Worm (Caenorhabditis elegans) whole organism, late embryonic: ENCODE data around the gene xbx-5.

Source experiments
- C38D4.7 ChIP-seq: fragments of 200-800 bp; sonication (Bioruptor generic); optimal IDR thresholded peaks from 2 replicates; lab custom pipeline; 2018; ENCODE audit warnings: mild to moderate bottlenecking, missing genetic modification characterization, moderate library complexity, missing compliant biosample characterization
- F13H6.1 ChIP-seq: sonication (generic microtip); optimal IDR thresholded peaks from 2 replicates; lab custom pipeline; 2016; ENCODE audit warnings: missing genetic modification characterization, missing compliant biosample characterization
- T23F11.4 ChIP-seq: fragments of 200-800 bp; sonication (Bioruptor generic); optimal IDR thresholded peaks from 2 replicates; lab custom pipeline; 2018; ENCODE audit warnings: mild to moderate bottlenecking, missing genetic modification characterization, missing compliant biosample characterization
- ama-1 ChIP-seq: fragments of 150-350 bp; optimal IDR thresholded peaks from 2 replicates; lab custom pipeline; 2014
- ceh-14 ChIP-seq: sonication (generic microtip); optimal IDR thresholded peaks from 2 replicates; lab custom pipeline; 2016; ENCODE audit warnings: missing genotype, missing genetic modification characterization, missing compliant biosample characterization
- ceh-18 ChIP-seq: sonication (generic microtip); optimal IDR thresholded peaks from 2 replicates; lab custom pipeline; 2016; ENCODE audit warnings: missing genetic modification characterization, missing compliant biosample characterization
- ceh-22 ChIP-seq: sonication (generic microtip); optimal IDR thresholded peaks from 2 replicates; lab custom pipeline; 2017; ENCODE audit warnings: missing biosample characterization, missing genetic modification characterization
- ceh-30 ChIP-seq: fragments of 150-350 bp; optimal IDR thresholded peaks from 2 replicates; lab custom pipeline; 2014; ENCODE audit warnings: missing biosample characterization, missing genetic modification characterization
- ceh-31 ChIP-seq: sonication (generic microtip); optimal IDR thresholded peaks from 2 replicates; lab custom pipeline; 2016; ENCODE audit warnings: missing genetic modification characterization, missing compliant biosample characterization
- ceh-48 ChIP-seq: sonication (generic microtip); optimal IDR thresholded peaks from 2 replicates; lab custom pipeline; 2016; ENCODE audit warnings: missing genetic modification characterization, inconsistent platforms, missing compliant biosample characterization
- ceh-9 ChIP-seq: sonication (generic microtip); optimal IDR thresholded peaks from 2 replicates; lab custom pipeline; 2016; ENCODE audit warnings: mild to moderate bottlenecking, missing genetic modification characterization, inconsistent platforms, missing compliant biosample characterization
- elt-2 ChIP-seq: sonication (generic microtip); optimal IDR thresholded peaks from 2 replicates; lab custom pipeline; 2016; ENCODE audit warnings: missing genetic modification reagents, missing genetic modification characterization, missing compliant biosample characterization
- elt-4 ChIP-seq: sonication (generic microtip); optimal IDR thresholded peaks from 2 replicates; lab custom pipeline; 2016; ENCODE audit warnings: missing genetic modification characterization, missing compliant biosample characterization
- ets-4 ChIP-seq: sonication (generic microtip); optimal IDR thresholded peaks from 2 replicates; lab custom pipeline; 2016; ENCODE audit warnings: missing genetic modification characterization, missing compliant biosample characterization
- fax-1 ChIP-seq: sonication (generic microtip); optimal IDR thresholded peaks from 2 replicates; lab custom pipeline; 2016; ENCODE audit warnings: missing genotype, missing genetic modification characterization, missing compliant biosample characterization
- fkh-6 ChIP-seq: sonication (generic microtip); optimal IDR thresholded peaks from 2 replicates; lab custom pipeline; 2016; ENCODE audit warnings: missing genetic modification characterization, missing compliant biosample characterization
- gmeb-2 ChIP-seq: sonication (generic microtip); optimal IDR thresholded peaks from 2 replicates; lab custom pipeline; 2016; ENCODE audit warnings: missing genetic modification characterization, inconsistent platforms, missing compliant biosample characterization
- hlh-15 ChIP-seq: sonication (generic microtip); optimal IDR thresholded peaks from 2 replicates; lab custom pipeline; 2016; ENCODE audit warnings: missing genetic modification characterization, missing compliant biosample characterization
- hlh-30 ChIP-seq: sonication (generic microtip); optimal IDR thresholded peaks from 2 replicates; lab custom pipeline; 2017; ENCODE audit warnings: antibody characterized with exemption, missing genetic modification characterization, missing compliant biosample characterization; ENCODE audit not compliant: insufficient read depth
- hlh-8 ChIP-seq: sonication (generic microtip); optimal IDR thresholded peaks from 2 replicates; lab custom pipeline; 2016; ENCODE audit warnings: missing genotype, missing genetic modification characterization, missing compliant biosample characterization
- lin-11 ChIP-seq: fragments of 200-800 bp; sonication (Bioruptor generic); optimal IDR thresholded peaks from 2 replicates; lab custom pipeline; 2018; ENCODE audit warnings: mild to moderate bottlenecking, missing genetic modification characterization, missing compliant biosample characterization
- nhr-11 ChIP-seq: fragments of 150-350 bp; optimal IDR thresholded peaks from 2 replicates; lab custom pipeline; 2014; ENCODE audit warnings: missing biosample characterization, missing genetic modification characterization
- nhr-232 ChIP-seq: sonication (generic microtip); optimal IDR thresholded peaks from 2 replicates; lab custom pipeline; 2016; ENCODE audit warnings: missing genetic modification characterization, missing compliant biosample characterization
- odd-2 ChIP-seq: sonication (generic microtip); optimal IDR thresholded peaks from 2 replicates; lab custom pipeline; 2017; ENCODE audit warnings: antibody characterized with exemption, mild to moderate bottlenecking, missing genetic modification characterization, missing compliant biosample characterization
- pag-3 ChIP-seq: sonication (generic microtip); optimal IDR thresholded peaks from 2 replicates; lab custom pipeline; 2016; ENCODE audit warnings: missing compliant biosample characterization, missing genetic modification characterization, borderline replicate concordance
- pax-1 ChIP-seq: fragments of 150-350 bp; optimal IDR thresholded peaks from 2 replicates; lab custom pipeline; 2014; ENCODE audit warnings: missing biosample characterization, missing genetic modification characterization
- pha-2 ChIP-seq: sonication (generic microtip); optimal IDR thresholded peaks from 2 replicates; lab custom pipeline; 2017; ENCODE audit warnings: mild to moderate bottlenecking, missing genetic modification characterization, missing compliant biosample characterization
- pqm-1 ChIP-seq: sonication (generic microtip); optimal IDR thresholded peaks from 2 replicates; lab custom pipeline; 2016; ENCODE audit warnings: missing genetic modification characterization, missing compliant biosample characterization
- pros-1 ChIP-seq: fragments of 150-350 bp; optimal IDR thresholded peaks from 2 replicates; lab custom pipeline; 2014; ENCODE audit warnings: missing biosample characterization, missing genetic modification reagents, missing genetic modification characterization
- ref-2 ChIP-seq: sonication (generic microtip); optimal IDR thresholded peaks from 2 replicates; lab custom pipeline; 2016; ENCODE audit warnings: missing genetic modification characterization, missing compliant biosample characterization
- sdc-2 ChIP-seq: sonication (generic microtip); optimal IDR thresholded peaks from 2 replicates; lab custom pipeline; 2016; ENCODE audit warnings: missing genotype, missing genetic modification characterization, missing compliant biosample characterization
- tbx-7 ChIP-seq: sonication (generic microtip); optimal IDR thresholded peaks from 2 replicates; lab custom pipeline; 2016; ENCODE audit warnings: missing genotype, missing genetic modification characterization, missing compliant biosample characterization
- unc-42 ChIP-seq: sonication (generic microtip); optimal IDR thresholded peaks from 2 replicates; lab custom pipeline; 2016; ENCODE audit warnings: missing genotype, missing genetic modification characterization, missing compliant biosample characterization
- unc-55 ChIP-seq: sonication (generic microtip); optimal IDR thresholded peaks from 2 replicates; lab custom pipeline; 2017; ENCODE audit warnings: missing biosample characterization, missing genetic modification reagents, missing genetic modification characterization
- unc-86 ChIP-seq: sonication (generic microtip); optimal IDR thresholded peaks from 2 replicates; lab custom pipeline; 2016; ENCODE audit warnings: missing genetic modification characterization, missing compliant biosample characterization
- ztf-16 ChIP-seq: sonication (generic microtip); optimal IDR thresholded peaks from 2 replicates; lab custom pipeline; 2017; ENCODE audit warnings: missing genetic modification characterization, missing compliant biosample characterization

Gene xbx-5

DNA sequence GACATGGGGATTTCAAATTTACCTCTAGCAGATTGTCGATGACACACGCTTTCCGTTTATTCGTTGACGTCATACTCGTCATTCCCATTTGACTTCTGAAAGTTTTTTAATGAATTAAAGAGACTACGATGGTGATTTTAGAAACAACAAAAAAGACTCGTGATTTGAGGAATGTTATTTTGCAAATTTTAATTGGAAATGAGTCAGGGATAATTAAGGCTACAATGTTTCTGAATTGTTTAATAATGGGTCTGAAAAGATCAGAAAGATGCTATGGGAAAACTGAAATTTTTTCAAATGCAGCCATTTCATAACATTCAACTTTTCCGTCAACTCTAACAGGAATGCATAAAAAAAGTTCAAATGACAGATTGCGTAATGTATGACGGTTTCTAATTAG lies 38.8 kb downstream of the xbx-5 start, which contains the start of gene C44F1.1:
C44F1.1 (minus strand) TSS at position 101 of the 400 bp plus-strand sequence.
- TF ChIP-seq C38D4.7 (GFP tag; lab: Kevin White, UChicago): no peak
- no peak for TF ChIP-seq nhr-11 (tag; lab: Kevin White, UChicago)
- TF ChIP-seq ets-4 (tag; lab: Kevin White, UChicago): no peak
- TF ChIP-seq elt-4 (tag; lab: Kevin White, UChicago): no peak
- TF ChIP-seq ama-1 (lab: Kevin White, UChicago): no peak
- TF ChIP-seq elt-2 (tag; lab: Kevin White, UChicago): no peak
- TF ChIP-seq ceh-18 (tag; lab: Kevin White, UChicago): no peak
- TF ChIP-seq odd-2 (tag; lab: Kevin White, UChicago): no peak
- TF ChIP-seq hlh-30: no peak

DNA sequence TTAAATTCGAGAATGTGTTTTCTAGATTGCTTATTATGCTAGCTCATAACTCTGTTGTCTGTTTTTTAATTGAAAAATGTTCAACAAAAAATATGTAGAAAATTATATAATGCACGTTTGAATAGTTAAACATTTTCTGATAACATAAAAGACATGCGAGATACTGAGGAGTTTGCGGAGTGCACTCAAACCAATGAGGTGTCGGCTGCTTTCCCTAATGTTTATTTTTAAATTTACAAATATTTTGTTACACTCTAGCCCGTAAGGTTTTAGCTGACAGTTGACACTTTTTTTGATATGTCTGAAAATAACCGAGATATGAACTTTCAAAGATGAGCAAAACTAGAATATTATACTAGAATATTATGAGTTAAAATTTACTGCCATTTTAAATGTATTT lies 39.7 kb downstream of the xbx-5 start:
- TF ChIP-seq ceh-22 (tag; lab: Kevin White, UChicago): no peak
- no peak for TF ChIP-seq F13H6.1 (tag; lab: Kevin White, UChicago)
- TF ChIP-seq nhr-232 (tag; lab: Kevin White, UChicago): no peak
- TF ChIP-seq unc-86 (tag; lab: Kevin White, UChicago): no peak
- no peak for TF ChIP-seq fax-1
- TF ChIP-seq pqm-1: no peak
- no peak for TF ChIP-seq ztf-16 (tag; lab: Kevin White, UChicago)
- TF ChIP-seq tbx-7 (tag; lab: Kevin White, UChicago): no peak
- no peak for TF ChIP-seq odd-2 (tag; lab: Kevin White, UChicago)
- no peak for TF ChIP-seq T23F11.4 (GFP tag; lab: Kevin White, UChicago)
- no peak for TF ChIP-seq pha-2 (tag; lab: Kevin White, UChicago)
- TF ChIP-seq ceh-48: no peak
- TF ChIP-seq sdc-2 (tag; lab: Kevin White, UChicago): no peak
- TF ChIP-seq, all 69 proteins: peak for 0

DNA sequence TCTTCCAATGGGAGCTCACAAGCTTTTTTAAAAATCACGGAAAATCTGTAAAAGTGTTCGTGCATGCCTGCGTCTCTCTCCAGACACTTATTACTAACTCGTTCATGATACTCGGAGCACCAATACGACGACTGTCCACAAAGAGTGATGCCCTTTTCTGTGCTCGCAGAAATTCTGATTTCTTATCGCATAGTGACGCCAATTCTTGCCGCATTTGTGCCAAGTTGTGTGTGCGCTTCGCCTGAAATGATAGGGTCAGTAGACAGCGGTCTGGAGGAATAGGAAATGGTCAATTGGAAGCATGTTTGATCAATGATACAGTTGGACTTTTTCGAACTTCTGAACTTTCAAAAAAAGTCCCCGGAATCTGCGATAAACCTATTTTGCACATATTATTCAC lies 40.2 kb downstream of the xbx-5 start:
- TF ChIP-seq lin-11 (tag; lab: Kevin White, UChicago) (no peak), hlh-8 (tag; lab: Kevin White, UChicago) (no peak), unc-55 (GFP tag; lab: Kevin White, UChicago) (no peak), elt-2 (tag; lab: Kevin White, UChicago) (peak; percentile 26)

DNA sequence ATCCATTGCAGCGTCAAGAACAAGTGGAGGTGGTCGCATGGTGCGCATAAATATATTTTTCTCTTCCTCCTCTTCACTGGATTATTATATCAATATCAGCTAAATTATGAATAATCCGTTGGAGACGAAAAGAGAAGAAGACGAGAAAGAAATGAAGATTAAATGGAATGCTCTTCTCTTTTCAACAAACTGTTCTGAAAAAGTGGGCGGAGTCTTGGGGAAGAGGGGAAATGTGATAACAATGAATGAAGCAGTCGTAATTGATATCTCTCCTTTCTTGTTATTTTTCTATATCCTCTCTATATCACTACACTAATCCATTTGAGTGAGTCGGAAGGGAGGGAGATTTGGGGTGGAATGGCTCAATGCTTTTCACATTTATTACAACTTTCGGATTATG lies 45.0 kb downstream of the xbx-5 start, which contains the start of gene arcp-1:
arcp-1 (minus strand) TSS at position 101 of the 400 bp plus-strand sequence.
- TF ChIP-seq fkh-6 (tag; lab: Kevin White, UChicago): no peak
- TF ChIP-seq hlh-8 (tag; lab: Kevin White, UChicago): no peak
- TF ChIP-seq C38D4.7 (GFP tag; lab: Kevin White, UChicago): no peak
- no peak for TF ChIP-seq pros-1 (tag; lab: Kevin White, UChicago)
- no peak for TF ChIP-seq pax-1 (tag; lab: Kevin White, UChicago)
- no peak for TF ChIP-seq pag-3
- no peak for TF ChIP-seq tbx-7 (tag; lab: Kevin White, UChicago)
- no peak for TF ChIP-seq ceh-31 (tag; lab: Kevin White, UChicago)
- TF ChIP-seq nhr-232 (tag; lab: Kevin White, UChicago): no peak
- TF ChIP-seq odd-2 (tag; lab: Kevin White, UChicago): no peak
- no peak for TF ChIP-seq ceh-9
- TF ChIP-seq gmeb-2: no peak
- TF ChIP-seq hlh-15 (tag; lab: Kevin White, UChicago): no peak
- TF ChIP-seq ceh-48: no peak
- no peak for TF ChIP-seq unc-42 (tag; lab: Kevin White, UChicago)
- TF ChIP-seq sdc-2 (tag; lab: Kevin White, UChicago): no peak
- TF ChIP-seq ceh-30 (tag; lab: Kevin White, UChicago): no peak
- no peak for TF ChIP-seq unc-86 (tag; lab: Kevin White, UChicago)
- TF ChIP-seq ref-2 (tag; lab: Kevin White, UChicago): no peak
- no peak for TF ChIP-seq ceh-14 (tag; lab: Kevin White, UChicago)
